Worm (Caenorhabditis elegans) whole organism, young adult: Measurements from ENCODE around the gene pha-4.

Experiments
- B0035.1 ChIP-seq: sonication (generic microtip); optimal IDR thresholded peaks from 2 replicates; lab custom pipeline; 2016; ENCODE audit warnings: missing genetic modification characterization, mild to moderate bottlenecking, missing compliant biosample characterization, missing genotype, missing genetic modification reagents
- B0261.1 ChIP-seq: sonication (generic microtip); optimal IDR thresholded peaks from 2 replicates; lab custom pipeline; 2016; ENCODE audit warnings: mild to moderate bottlenecking, missing genetic modification characterization, moderate library complexity, missing compliant biosample characterization
- B0336.3 ChIP-seq: fragments of 200-800 bp; sonication (Bioruptor generic); IDR thresholded peaks from 2 replicates; pipeline ENCODE4 v1.3.6; 2022; ENCODE audit warnings: missing genetic modification characterization, missing compliant biosample characterization
- C06A6.2 ChIP-seq: fragments of 200-800 bp; sonication (Bioruptor generic); conservative IDR thresholded peaks from 2 replicates; pipeline ENCODE4 v1.3.6; 2022; ENCODE audit warnings: missing genetic modification characterization, missing compliant biosample characterization
- F33H1.4 ChIP-seq: fragments of 200-800 bp; sonication (Bioruptor generic); IDR thresholded peaks from 2 replicates; pipeline ENCODE4 v1.3.6; 2022; ENCODE audit warnings: missing genetic modification reagents, missing genetic modification characterization, missing compliant biosample characterization
- F37B4.10 ChIP-seq: fragments of 200-800 bp; sonication (Bioruptor generic); IDR thresholded peaks from 2 replicates; pipeline ENCODE4 v1.3.6; 2022; ENCODE audit warnings: missing genetic modification characterization, missing compliant biosample characterization
- K11D2.4 ChIP-seq: fragments of 200-800 bp; sonication (Bioruptor generic); IDR thresholded peaks from 2 replicates; pipeline ENCODE4 v1.3.6; 2022; ENCODE audit warnings: missing genetic modification reagents, missing genetic modification characterization, missing compliant biosample characterization
- K12H6.12 ChIP-seq: fragments of 200-800 bp; sonication (Bioruptor generic); optimal IDR thresholded peaks from 2 replicates; lab custom pipeline; 2018; ENCODE audit warnings: mild to moderate bottlenecking, missing genetic modification characterization, missing compliant biosample characterization
- Y53G8AR.9 ChIP-seq: fragments of 200-800 bp; sonication (Bioruptor generic); conservative IDR thresholded peaks from 2 replicates; pipeline ENCODE4 v1.3.6; 2022; ENCODE audit warnings: missing genetic modification reagents, missing genetic modification characterization, missing compliant biosample characterization
- ZK185.1 ChIP-seq: sonication (generic microtip); optimal IDR thresholded peaks from 2 replicates; lab custom pipeline; 2016; ENCODE audit warnings: mild to moderate bottlenecking, missing genetic modification characterization, missing compliant biosample characterization; ENCODE audit not compliant: poor library complexity, severe bottlenecking
- ama-1 ChIP-seq, 3 experiments: fragments of 150-350 bp in 1 of 3; sonication (generic microtip) in 2 of 3; optimal IDR thresholded peaks; 2 replicates each; lab custom pipeline; 2014 to 2018; ENCODE audit warnings: missing biosample characterization in 2 of 3, missing genetic modification characterization in 2 of 3, missing genetic modification reagents in 2 of 3
- aptf-2 ChIP-seq: fragments of 200-800 bp; sonication (Bioruptor generic); conservative IDR thresholded peaks from 2 replicates; pipeline ENCODE4 v1.3.6; 2022; ENCODE audit warnings: missing genetic modification reagents, missing genetic modification characterization, missing compliant biosample characterization
- athp-1 ChIP-seq: sonication (generic microtip); optimal IDR thresholded peaks from 2 replicates; lab custom pipeline; 2017; ENCODE audit warnings: mild to moderate bottlenecking, missing genetic modification characterization, missing compliant biosample characterization
- attf-5 ChIP-seq: fragments of 200-800 bp; sonication (Bioruptor generic); optimal IDR thresholded peaks from 2 replicates; lab custom pipeline; 2018; ENCODE audit warnings: mild to moderate bottlenecking, missing genetic modification characterization, missing compliant biosample characterization
- ccch-3 ChIP-seq: fragments of 200-800 bp; sonication (Bioruptor generic); optimal IDR thresholded peaks from 2 replicates; lab custom pipeline; 2018; ENCODE audit warnings: mild to moderate bottlenecking, missing genetic modification characterization, missing compliant biosample characterization
- cebp-1 ChIP-seq, 2 experiments: fragments of 200-800 bp in 1 of 2; sonication (Bioruptor generic) in 1 of 2; sonication (generic microtip) in 1 of 2; IDR thresholded peaks in 1 of 2; optimal IDR thresholded peaks in 1 of 2; 2 replicates each; pipeline versions ENCODE4 v1.3.6 to Lab custom; 2017 to 2022; ENCODE audit warnings: missing compliant biosample characterization in 2 of 2, missing genetic modification characterization in 2 of 2, mild to moderate bottlenecking in 1 of 2, missing genetic modification reagents in 1 of 2, moderate library complexity in 1 of 2
- ceh-27 ChIP-seq: fragments of 200-800 bp; sonication (Bioruptor generic); optimal IDR thresholded peaks from 2 replicates; lab custom pipeline; 2018; ENCODE audit warnings: mild to moderate bottlenecking, missing genetic modification characterization, moderate library complexity, missing compliant biosample characterization
- ceh-58 ChIP-seq: fragments of 200-800 bp; sonication (Bioruptor generic); IDR thresholded peaks from 2 replicates; pipeline ENCODE4 v1.3.6; 2022; ENCODE audit warnings: missing genetic modification characterization, missing compliant biosample characterization
- ceh-91 ChIP-seq: fragments of 200-800 bp; sonication (Bioruptor generic); IDR thresholded peaks from 2 replicates; pipeline ENCODE4 v1.3.6; 2022; ENCODE audit warnings: missing genetic modification reagents, missing genetic modification characterization, missing compliant biosample characterization
- chd-7 ChIP-seq: sonication (generic microtip); optimal IDR thresholded peaks from 2 replicates; lab custom pipeline; 2016; ENCODE audit warnings: mild to moderate bottlenecking, missing genetic modification characterization, moderate library complexity, missing compliant biosample characterization
- die-1 ChIP-seq: sonication (generic microtip); optimal IDR thresholded peaks from 2 replicates; lab custom pipeline; 2016; ENCODE audit warnings: missing genotype, mild to moderate bottlenecking, missing genetic modification characterization, missing compliant biosample characterization
- dox-1 ChIP-seq: fragments of 200-800 bp; sonication (Bioruptor generic); IDR thresholded peaks from 2 replicates; pipeline ENCODE4 v1.3.6; 2022; ENCODE audit warnings: missing genetic modification reagents, missing genetic modification characterization, missing compliant biosample characterization
- egl-44 ChIP-seq: fragments of 200-800 bp; sonication (Bioruptor generic); IDR thresholded peaks from 2 replicates; pipeline ENCODE4 v1.3.6; 2022; ENCODE audit warnings: missing genetic modification reagents, missing genetic modification characterization, missing compliant biosample characterization
- ekl-4 ChIP-seq: fragments of 200-800 bp; sonication (Bioruptor generic); IDR thresholded peaks from 2 replicates; pipeline ENCODE4 v1.3.6; 2022; ENCODE audit warnings: missing genetic modification reagents, missing genetic modification characterization, missing compliant biosample characterization
- fkh-3 ChIP-seq: sonication (generic microtip); optimal IDR thresholded peaks from 2 replicates; lab custom pipeline; 2016; ENCODE audit warnings: mild to moderate bottlenecking, missing genetic modification characterization, missing compliant biosample characterization
- hlh-12 ChIP-seq: sonication (generic microtip); optimal IDR thresholded peaks from 2 replicates; lab custom pipeline; 2016; ENCODE audit warnings: missing genetic modification characterization, missing compliant biosample characterization
- let-526 ChIP-seq: fragments of 200-800 bp; sonication (Bioruptor generic); IDR thresholded peaks from 2 replicates; pipeline ENCODE4 v1.3.6; 2022; ENCODE audit warnings: missing genetic modification reagents, missing genetic modification characterization, missing compliant biosample characterization
- lin-35 ChIP-seq, 3 experiments: fragments of 150-350 bp in 2 of 3; sonication (generic microtip) in 1 of 3; optimal IDR thresholded peaks; 2 replicates each; lab custom pipeline; 2014 to 2018; ENCODE audit warnings: missing biosample characterization in 3 of 3, missing genetic modification characterization in 3 of 3, missing genetic modification reagents in 3 of 3
- mcd-1 ChIP-seq: fragments of 200-800 bp; sonication (Bioruptor generic); IDR thresholded peaks from 2 replicates; pipeline ENCODE4 v1.3.6; 2022; ENCODE audit warnings: missing genetic modification reagents, missing genetic modification characterization, missing compliant biosample characterization
- mel-28 ChIP-seq: sonication (generic microtip); optimal IDR thresholded peaks from 2 replicates; lab custom pipeline; 2016; ENCODE audit warnings: borderline replicate concordance, mild to moderate bottlenecking, missing genetic modification characterization, missing compliant biosample characterization
- nfyb-1 ChIP-seq: fragments of 200-800 bp; sonication (Bioruptor generic); IDR thresholded peaks from 2 replicates; pipeline ENCODE4 v1.3.6; 2022; ENCODE audit warnings: missing genetic modification reagents, missing genetic modification characterization, missing compliant biosample characterization
- nhr-27 ChIP-seq: fragments of 200-800 bp; sonication (Bioruptor generic); optimal IDR thresholded peaks from 2 replicates; lab custom pipeline; 2018; ENCODE audit warnings: mild to moderate bottlenecking, missing genetic modification characterization, moderate library complexity, missing compliant biosample characterization
- rpc-1 ChIP-seq, 2 experiments: fragments of 150-350 bp in 1 of 2; sonication (generic microtip) in 1 of 2; optimal IDR thresholded peaks; 2 replicates each; lab custom pipeline; 2014 to 2018; ENCODE audit warnings: missing biosample characterization in 1 of 2, missing genetic modification characterization in 1 of 2, missing genetic modification reagents in 1 of 2, missing genotype in 1 of 2
- snpc-3.4 ChIP-seq: sonication (generic microtip); optimal IDR thresholded peaks from 2 replicates; lab custom pipeline; 2017; ENCODE audit warnings: missing genetic modification characterization, mild to moderate bottlenecking, missing compliant biosample characterization, antibody characterized with exemption, moderate library complexity, missing genotype, missing genetic modification reagents
- sptf-2 ChIP-seq: fragments of 200-800 bp; sonication (Bioruptor generic); optimal IDR thresholded peaks from 2 replicates; lab custom pipeline; 2018; ENCODE audit warnings: mild to moderate bottlenecking, missing genetic modification characterization, missing compliant biosample characterization
- tlf-1 ChIP-seq: fragments of 200-800 bp; sonication (Bioruptor generic); optimal IDR thresholded peaks from 2 replicates; lab custom pipeline; 2018; ENCODE audit warnings: mild to moderate bottlenecking, missing genetic modification characterization, missing compliant biosample characterization
- unc-130 ChIP-seq: sonication (generic microtip); optimal IDR thresholded peaks from 2 replicates; lab custom pipeline; 2016; ENCODE audit warnings: missing genetic modification reagents, missing genetic modification characterization, missing compliant biosample characterization
- zfh-2 ChIP-seq: fragments of 200-800 bp; sonication (Bioruptor generic); conservative IDR thresholded peaks from 2 replicates; pipeline ENCODE4 v1.3.6; 2022; ENCODE audit warnings: missing genetic modification reagents, missing genetic modification characterization, missing compliant biosample characterization
- ztf-18 ChIP-seq: sonication (generic microtip); optimal IDR thresholded peaks from 2 replicates; lab custom pipeline; 2016; ENCODE audit warnings: missing genotype, mild to moderate bottlenecking, missing genetic modification characterization, missing compliant biosample characterization
- ztf-22 ChIP-seq: fragments of 200-800 bp; sonication (Bioruptor generic); optimal IDR thresholded peaks from 2 replicates; lab custom pipeline; 2018; ENCODE audit warnings: mild to moderate bottlenecking, missing genetic modification characterization, moderate library complexity, missing compliant biosample characterization
- ztf-6 ChIP-seq: fragments of 200-800 bp; sonication (Bioruptor generic); IDR thresholded peaks from 2 replicates; pipeline ENCODE4 v1.3.6; 2022; ENCODE audit warnings: missing genetic modification reagents, missing genetic modification characterization, missing compliant biosample characterization

Gene pha-4

ce11 chrV:20713620-20714019 is 39.2 kb upstream of the pha-4 start, which contains the start of gene Y44A6C.1:
Y44A6C.1 (plus strand) TSS chrV:20713920.
- TF ChIP-seq dox-1 (GFP tag; lab: Robert Waterston, UW), result no peak
- TF ChIP-seq die-1 (tag; lab: Kevin White, UChicago), result no peak
- TF ChIP-seq nhr-27 (tag; lab: Kevin White, UChicago), result no peak
- no peak for TF ChIP-seq B0261.1 (tag; lab: Kevin White, UChicago)
- no peak for TF ChIP-seq hlh-12
- TF ChIP-seq K12H6.12, result no peak
- TF ChIP-seq attf-5 (GFP tag; lab: Kevin White, UChicago), result no peak
- TF ChIP-seq ZK185.1 (tag; lab: Kevin White, UChicago), result no peak
- TF ChIP-seq ceh-58 (GFP tag; lab: Robert Waterston, UW), result no peak
- no peak for TF ChIP-seq fkh-3 (tag; lab: Kevin White, UChicago)
- no peak for TF ChIP-seq rpc-1 (optimal IDR thresholded peaks at IDR 0.05; lab: Kevin White, UChicago)
- no peak for TF ChIP-seq rpc-1 (tag; optimal IDR thresholded peaks at IDR 0.05; lab: Kevin White, UChicago)
- no peak for TF ChIP-seq egl-44
- no peak for TF ChIP-seq chd-7 (tag; lab: Kevin White, UChicago)
- no peak for TF ChIP-seq B0035.1 (tag; lab: Kevin White, UChicago)
- TF ChIP-seq F33H1.4 (GFP tag; lab: Robert Waterston, UW), result no peak
- TF ChIP-seq ztf-6, result no peak
- no peak for TF ChIP-seq zfh-2 (GFP tag; lab: Robert Waterston, UW)
- TF ChIP-seq athp-1 (tag; lab: Kevin White, UChicago), result no peak
- no peak for TF ChIP-seq ama-1 (optimal IDR thresholded peaks at IDR 0.05; lab: Kevin White, UChicago)
- TF ChIP-seq ama-1 (GFP tag; optimal IDR thresholded peaks at IDR 0.05; lab: Kevin White, UChicago), result no peak

ce11 chrV:20714503-20714902 is 38.3 kb upstream of the pha-4 start:
- TF ChIP-seq ztf-18 (tag; lab: Kevin White, UChicago), result no peak
- TF ChIP-seq ccch-3 (GFP tag; lab: Kevin White, UChicago), result no peak
- no peak for TF ChIP-seq unc-130 (GFP tag; lab: Kevin White, UChicago)
- no peak for TF ChIP-seq ekl-4
- no peak for TF ChIP-seq mcd-1 (GFP tag; lab: Robert Waterston, UW)
- TF ChIP-seq aptf-2 (GFP tag; lab: Robert Waterston, UW), result no peak
- TF ChIP-seq mel-28 (tag; lab: Kevin White, UChicago), result no peak
- TF ChIP-seq ceh-27 (GFP tag; lab: Kevin White, UChicago), result peak; percentile 2
- TF ChIP-seq let-526 (GFP tag; lab: Robert Waterston, UW), result no peak
- TF ChIP-seq ama-1 (optimal IDR thresholded peaks at IDR 0.05; lab: Kevin White, UChicago), result peak; percentile 17
- TF ChIP-seq ama-1 (GFP tag; optimal IDR thresholded peaks at IDR 0.05; lab: Kevin White, UChicago), result no peak

DNA sequence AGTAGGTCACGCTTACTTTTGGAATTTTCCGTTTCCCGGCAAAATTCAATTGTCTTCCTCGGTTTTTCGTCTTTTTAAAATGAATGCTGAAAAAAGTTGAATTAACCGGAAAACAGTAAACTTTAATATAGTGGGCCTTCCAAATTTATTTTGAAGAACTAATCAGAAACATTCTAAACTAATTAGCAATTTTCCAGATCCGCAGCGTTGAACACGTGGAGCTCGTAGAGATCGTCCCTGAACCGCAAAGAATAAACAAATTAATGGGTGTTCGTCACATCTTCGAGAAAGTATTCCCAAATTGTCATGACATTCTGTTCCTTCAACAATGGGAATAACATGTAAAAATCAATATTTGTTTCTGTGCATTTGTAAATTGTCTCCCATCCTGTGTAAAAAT is 36.6 kb upstream of the pha-4 start:
- TF ChIP-seq snpc-3.4 (tag; lab: Kevin White, UChicago), result no peak
- TF ChIP-seq ztf-6, result no peak
- TF ChIP-seq Y53G8AR.9, result peak; percentile 76
- TF ChIP-seq ceh-91 (GFP tag; lab: Robert Waterston, UW), result no peak

DNA sequence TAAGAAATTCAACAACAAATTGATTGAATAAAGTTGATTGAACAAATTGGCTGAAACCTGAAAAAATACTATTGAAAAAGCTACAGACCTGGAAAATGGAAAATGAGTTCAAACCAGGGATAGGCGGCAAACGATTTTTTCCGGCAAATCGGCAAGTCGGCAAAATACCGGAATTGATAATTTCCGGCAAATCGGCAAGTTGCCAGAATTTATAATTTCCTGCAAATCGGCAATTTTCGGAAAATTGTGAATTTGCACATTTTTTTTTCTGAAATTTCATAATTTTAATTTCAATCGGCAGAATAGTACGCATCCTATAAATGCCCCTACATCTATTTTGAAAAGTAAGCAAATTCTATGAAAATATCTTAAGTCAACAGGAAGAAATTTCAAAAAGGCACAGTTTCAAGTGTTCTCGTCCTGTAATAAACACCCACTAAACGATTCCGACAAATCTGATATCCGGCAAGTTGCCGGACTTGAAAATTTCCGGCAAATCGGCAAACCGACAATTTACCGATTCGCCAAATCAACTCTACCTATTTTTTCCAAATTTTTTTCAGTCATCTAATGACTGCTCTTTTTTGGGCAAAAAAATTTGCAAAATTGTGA is 35.9 kb upstream of the pha-4 start:
- TF ChIP-seq cebp-1 (GFP tag; IDR thresholded peaks at IDR 0.05; lab: Robert Waterston, UW) (peak; percentile 74), cebp-1 (tag; optimal IDR thresholded peaks at IDR 0.05; lab: Kevin White, UChicago) (peak; percentile 84), nfyb-1 (GFP tag; lab: Robert Waterston, UW) (0 out of 2 replicates have a peak, but pooled peaks have one; percentile 66), ztf-22 (GFP tag; lab: Kevin White, UChicago) (peak; percentile 7), K11D2.4 (GFP tag; lab: Robert Waterston, UW) (0 out of 2 replicates have a peak, but pooled peaks have one; percentile 35), B0336.3 (GFP tag; lab: Robert Waterston, UW) (0 out of 2 replicates have a peak, but pooled peaks have one; percentile 22), athp-1 (tag; lab: Kevin White, UChicago) (no peak), sptf-2 (GFP tag; lab: Kevin White, UChicago) (no peak), C06A6.2 (GFP tag; lab: Robert Waterston, UW) (no peak), tlf-1 (GFP tag; lab: Kevin White, UChicago) (peak; percentile 15), lin-35 (GFP tag; optimal IDR thresholded peaks at IDR 0.05; lab: Kevin White, UChicago) (peak in 1 of 3 experiments; percentile 38), mcd-1 (GFP tag; lab: Robert Waterston, UW) (0 out of 2 replicates have a peak, but pooled peaks have one; percentile 14), nhr-27 (tag; lab: Kevin White, UChicago) (no peak), ama-1 (optimal IDR thresholded peaks at IDR 0.05; lab: Kevin White, UChicago) (peak; percentile 50), ama-1 (GFP tag; optimal IDR thresholded peaks at IDR 0.05; lab: Kevin White, UChicago) (no peak), F37B4.10 (GFP tag; lab: Robert Waterston, UW) (0 out of 2 replicates have a peak, but pooled peaks have one; percentile 5)
